Fruit fly (Drosophila melanogaster) whole organism, prepupa: ENCODE measurements around the gene CG7573.

Experiments used
- Blimp-1 ChIP-seq: fragments of 200-800 bp; sonication (Bioruptor generic); optimal IDR thresholded peaks from 3 replicates; lab custom pipeline; 2017; ENCODE audit warnings: missing biosample characterization, missing genetic modification characterization, mild to moderate bottlenecking, moderate library complexity, missing genetic modification reagents
- CG10669 ChIP-seq: fragments of 200-800 bp; sonication (Bioruptor generic); optimal IDR thresholded peaks from 3 replicates; lab custom pipeline; 2018; ENCODE audit warnings: missing biosample characterization, mild to moderate bottlenecking, missing genetic modification characterization, moderate library complexity
- CG11294 ChIP-seq: fragments of 200-800 bp; sonication (Bioruptor generic); IDR thresholded peaks from 2 replicates; pipeline ENCODE4 v1.3.6; 2022; ENCODE audit warnings: missing biosample characterization, missing genetic modification characterization
- CG15336 ChIP-seq: fragments of 200-800 bp; sonication (Bioruptor generic); IDR thresholded peaks from 2 replicates; pipeline ENCODE4 v1.3.6; 2022; ENCODE audit warnings: missing biosample characterization, missing genetic modification characterization
- CG16779 ChIP-seq: fragments of 200-800 bp; sonication (Bioruptor generic); optimal IDR thresholded peaks from 3 replicates; lab custom pipeline; 2017; ENCODE audit warnings: missing biosample characterization, mild to moderate bottlenecking, missing genetic modification characterization
- CG31627 ChIP-seq: fragments of 200-800 bp; sonication (Bioruptor generic); optimal IDR thresholded peaks from 3 replicates; lab custom pipeline; 2016; ENCODE audit warnings: missing biosample characterization, missing genetic modification characterization
- CG32006 ChIP-seq: fragments of 200-800 bp; sonication (Bioruptor generic); optimal IDR thresholded peaks from 3 replicates; lab custom pipeline; 2017; ENCODE audit warnings: missing biosample characterization, mild to moderate bottlenecking, missing genetic modification characterization
- CG3919 ChIP-seq: fragments of 200-800 bp; sonication (Bioruptor generic); optimal IDR thresholded peaks from 3 replicates; lab custom pipeline; 2016; ENCODE audit warnings: missing biosample characterization, missing genetic modification characterization
- CG4318 ChIP-seq: fragments of 200-800 bp; sonication (Bioruptor generic); optimal IDR thresholded peaks from 3 replicates; lab custom pipeline; 2017; ENCODE audit warnings: missing biosample characterization, mild to moderate bottlenecking, missing genetic modification characterization
- CG6163 ChIP-seq: fragments of 200-800 bp; sonication (Bioruptor generic); IDR thresholded peaks from 3 replicates; pipeline ENCODE4 v1.3.6; 2022; ENCODE audit warnings: missing biosample characterization, missing genetic modification characterization
- CG6276 ChIP-seq: fragments of 200-800 bp; sonication (Bioruptor generic); optimal IDR thresholded peaks from 2 replicates; lab custom pipeline; 2017; ENCODE audit warnings: missing biosample characterization, mild to moderate bottlenecking, missing genetic modification characterization
- CG6808 ChIP-seq: fragments of 200-800 bp; sonication (Bioruptor generic); optimal IDR thresholded peaks from 3 replicates; lab custom pipeline; 2017; ENCODE audit warnings: missing biosample characterization, missing genetic modification characterization, mild to moderate bottlenecking, moderate library complexity, missing genetic modification reagents
- CG6854 ChIP-seq: fragments of 200-800 bp; sonication (Bioruptor generic); optimal IDR thresholded peaks from 2 replicates; lab custom pipeline; 2017; ENCODE audit warnings: missing biosample characterization, mild to moderate bottlenecking, missing genetic modification characterization
- CG8319 ChIP-seq: fragments of 200-800 bp; sonication (Bioruptor generic); optimal IDR thresholded peaks from 3 replicates; lab custom pipeline; 2016; ENCODE audit warnings: missing biosample characterization, missing genetic modification characterization
- CG8632 ChIP-seq: fragments of 200-800 bp; sonication (Bioruptor generic); optimal IDR thresholded peaks from 3 replicates; lab custom pipeline; 2016; ENCODE audit warnings: missing biosample characterization, missing genetic modification characterization
- Eip78C ChIP-seq: fragments of 200-800 bp; sonication (Bioruptor generic); peaks from one replicate; lab custom pipeline; 2016; ENCODE audit warnings: missing biosample characterization, missing genetic modification characterization
- Ets21C ChIP-seq: fragments of 200-800 bp; sonication (Bioruptor generic); optimal IDR thresholded peaks from 3 replicates; lab custom pipeline; 2016; ENCODE audit warnings: missing biosample characterization, missing genetic modification characterization
- Ets96B ChIP-seq: fragments of 200-800 bp; optimal IDR thresholded peaks from 2 replicates; lab custom pipeline; 2019; ENCODE audit warnings: missing biosample characterization, mild to moderate bottlenecking, missing genetic modification characterization, moderate library complexity
- Gug ChIP-seq: fragments of 200-800 bp; sonication (Bioruptor generic); IDR thresholded peaks from 2 replicates; pipeline ENCODE4 v1.3.6; 2022; ENCODE audit warnings: missing biosample characterization, missing genetic modification characterization
- Hr38 ChIP-seq: sonication (Bioruptor generic); optimal IDR thresholded peaks from 2 replicates; lab custom pipeline; 2016; ENCODE audit warnings: missing biosample characterization, missing genetic modification characterization
- Hr39 ChIP-seq: fragments of 200-800 bp; sonication (Bioruptor generic); optimal IDR thresholded peaks from 2 replicates; lab custom pipeline; 2016; ENCODE audit warnings: missing biosample characterization, missing genetic modification characterization
- Lpt ChIP-seq: fragments of 200-800 bp; sonication (Bioruptor generic); optimal IDR thresholded peaks from 3 replicates; lab custom pipeline; 2016; ENCODE audit warnings: missing biosample characterization, missing genetic modification characterization
- Met ChIP-seq: fragments of 200-800 bp; sonication (Bioruptor generic); optimal IDR thresholded peaks from 3 replicates; lab custom pipeline; 2016; ENCODE audit warnings: missing biosample characterization, missing genetic modification characterization
- OdsH ChIP-seq: fragments of 200-800 bp; sonication (Bioruptor generic); optimal IDR thresholded peaks from 3 replicates; lab custom pipeline; 2016; ENCODE audit warnings: missing biosample characterization, missing genetic modification characterization
- Smox ChIP-seq: fragments of 200-800 bp; sonication (Bioruptor generic); optimal IDR thresholded peaks from 3 replicates; lab custom pipeline; 2016; ENCODE audit warnings: missing biosample characterization, missing genetic modification characterization
- Sox102F ChIP-seq: fragments of 200-800 bp; sonication (Bioruptor generic); optimal IDR thresholded peaks from 2 replicates; lab custom pipeline; 2016; ENCODE audit warnings: missing biosample characterization, mild to moderate bottlenecking, missing genetic modification characterization
- Sox14 ChIP-seq: fragments of 200-800 bp; sonication (Bioruptor generic); optimal IDR thresholded peaks from 3 replicates; lab custom pipeline; 2016; ENCODE audit warnings: missing biosample characterization, missing genetic modification characterization
- Sox15 ChIP-seq: fragments of 200-800 bp; sonication (Bioruptor generic); optimal IDR thresholded peaks from 3 replicates; lab custom pipeline; 2016; ENCODE audit warnings: missing biosample characterization, missing genetic modification characterization
- achi ChIP-seq: fragments of 200-800 bp; sonication (Bioruptor generic); optimal IDR thresholded peaks from 3 replicates; lab custom pipeline; 2016; ENCODE audit warnings: missing biosample characterization, missing genetic modification characterization
- acj6 ChIP-seq: fragments of 200-800 bp; sonication (Bioruptor generic); optimal IDR thresholded peaks from 3 replicates; lab custom pipeline; 2016; ENCODE audit warnings: missing biosample characterization, missing genetic modification characterization
- dac ChIP-seq: fragments of 200-800 bp; sonication (Bioruptor generic); optimal IDR thresholded peaks from 2 replicates; lab custom pipeline; 2017; ENCODE audit warnings: missing biosample characterization, mild to moderate bottlenecking, missing genetic modification characterization
- dsx ChIP-seq: fragments of 200-800 bp; optimal IDR thresholded peaks from 3 replicates; lab custom pipeline; 2019; ENCODE audit warnings: missing biosample characterization, mild to moderate bottlenecking, missing genetic modification characterization, moderate library complexity; ENCODE audit not compliant: poor library complexity, severe bottlenecking
- eg ChIP-seq: fragments of 200-800 bp; sonication (Bioruptor generic); IDR thresholded peaks from 3 replicates; pipeline ENCODE4 v1.3.6; 2022; ENCODE audit warnings: missing biosample characterization, missing genetic modification characterization
- esn ChIP-seq: fragments of 200-800 bp; sonication (Bioruptor generic); optimal IDR thresholded peaks from 2 replicates; lab custom pipeline; 2016; ENCODE audit warnings: missing biosample characterization, mild to moderate bottlenecking, missing genetic modification characterization, moderate library complexity
- pdm3 ChIP-seq: fragments of 200-800 bp; sonication (Bioruptor generic); optimal IDR thresholded peaks from 3 replicates; lab custom pipeline; 2016; ENCODE audit warnings: missing biosample characterization, missing genetic modification characterization
- ss ChIP-seq, 2 experiments: fragments of 200-800 bp; sonication (Bioruptor generic); optimal IDR thresholded peaks; 2 replicates in 1 of 2; 3 replicates in 1 of 2; lab custom pipeline; 2017 to 2018; ENCODE audit warnings: mild to moderate bottlenecking in 2 of 2, missing biosample characterization in 2 of 2, missing genetic modification characterization in 2 of 2, moderate library complexity in 1 of 2
- svp ChIP-seq: fragments of 200-800 bp; sonication (Bioruptor generic); peaks from one replicate; lab custom pipeline; 2016; ENCODE audit warnings: missing biosample characterization, missing genetic modification characterization
- topi ChIP-seq: fragments of 200-800 bp; sonication (Bioruptor generic); optimal IDR thresholded peaks from 3 replicates; lab custom pipeline; 2016; ENCODE audit warnings: missing biosample characterization, missing genetic modification characterization
- vri ChIP-seq: fragments of 200-800 bp; sonication (Bioruptor generic); optimal IDR thresholded peaks from 3 replicates; lab custom pipeline; 2016; ENCODE audit warnings: missing biosample characterization, mild to moderate bottlenecking, missing genetic modification characterization

The CG7573 gene

dm6 chr3L:11298371-11299070, 13.0 kb upstream of the CG7573 start (continued):
- peak; percentile 12 for TF ChIP-seq dsx (GFP tag; lab: Kevin White, UChicago)
- TF ChIP-seq CG4318 = peak; percentile 42
- peak; percentile 21 for TF ChIP-seq pdm3
- peak; percentile 66 for TF ChIP-seq CG8319 (GFP tag; lab: Kevin White, UChicago)
- peak; percentile 8 for TF ChIP-seq CG31627 (GFP tag; lab: Kevin White, UChicago)
- TF ChIP-seq vri (GFP tag; lab: Kevin White, UChicago) = no peak
- TF ChIP-seq CG6808 (GFP tag; lab: Kevin White, UChicago) = peak; percentile 89
- TF ChIP-seq CG32006 (GFP tag; lab: Kevin White, UChicago) = peak; percentile 65
- TF ChIP-seq Blimp-1 = peak; percentile 81
- no peak for TF ChIP-seq CG6854
- no peak for TF ChIP-seq Hr38 (GFP tag; lab: Kevin White, UChicago)
- peak; percentile 4 for TF ChIP-seq Hr39 (GFP tag; lab: Kevin White, UChicago)
- peak; percentile 71 for TF ChIP-seq svp (GFP tag; lab: Kevin White, UChicago)
- no peak for TF ChIP-seq CG6163 (GFP tag; lab: Robert Waterston, UW)
- TF ChIP-seq esn = peak; percentile 65
- TF ChIP-seq Lpt (GFP tag; lab: Kevin White, UChicago) = peak; percentile 50
- peak; percentile 51 for TF ChIP-seq acj6 (GFP tag; lab: Kevin White, UChicago)
- TF ChIP-seq CG16779 = no peak
- TF ChIP-seq Smox = peak; percentile 23
- peak; percentile 67 for TF ChIP-seq Ets96B (tag; lab: Kevin White, UChicago)
- no peak for TF ChIP-seq dac (GFP tag; lab: Kevin White, UChicago)
- TF ChIP-seq CG3919 (GFP tag; lab: Kevin White, UChicago) = peak; percentile 80
- TF ChIP-seq CG8632 (GFP tag; lab: Kevin White, UChicago) = peak; percentile 44
- peak; percentile 19 for TF ChIP-seq Ets21C (GFP tag; lab: Kevin White, UChicago)

- peak; percentile 53; the same call in 2 of the 3 replicates for TF ChIP-seq CG6163 (GFP tag; lab: Robert Waterston, UW)
- no peak for TF ChIP-seq Lpt (GFP tag; lab: Kevin White, UChicago)
- peak; percentile 3 for TF ChIP-seq CG32006 (GFP tag; lab: Kevin White, UChicago)
- no peak for TF ChIP-seq dsx (GFP tag; lab: Kevin White, UChicago)
- TF ChIP-seq Gug (GFP tag; lab: Robert Waterston, UW) = peak; percentile 27; the same call in 1 of the 2 replicates
- no peak for TF ChIP-seq Hr38 (GFP tag; lab: Kevin White, UChicago)
- 0 out of 3 replicates have a peak, but pooled peaks have one; percentile 14 for TF ChIP-seq eg (GFP tag; lab: Robert Waterston, UW)
- TF ChIP-seq Sox102F = no peak
- TF ChIP-seq Sox15 (GFP tag; lab: Kevin White, UChicago) = no peak
- TF ChIP-seq Blimp-1 = peak; percentile 5
- no peak for TF ChIP-seq CG3919 (GFP tag; lab: Kevin White, UChicago)
- TF ChIP-seq CG6276 (GFP tag; lab: Kevin White, UChicago) = peak; percentile 39
- no peak for TF ChIP-seq Sox14 (GFP tag; lab: Kevin White, UChicago)
Observed at dm6 chr3L:11299216-11299615, 12.3 kb upstream of the CG7573 start.

- TF ChIP-seq CG10669 = no peak
- peak; percentile 65 for TF ChIP-seq svp (GFP tag; lab: Kevin White, UChicago)
- no peak for TF ChIP-seq dsx (GFP tag; lab: Kevin White, UChicago)
- TF ChIP-seq Eip78C (GFP tag; lab: Kevin White, UChicago) = peak; percentile 23
- no peak for TF ChIP-seq eg (GFP tag; lab: Robert Waterston, UW)
Observed at dm6 chr3L:11302906-11303305, 8.6 kb upstream of the CG7573 start.

DNA sequence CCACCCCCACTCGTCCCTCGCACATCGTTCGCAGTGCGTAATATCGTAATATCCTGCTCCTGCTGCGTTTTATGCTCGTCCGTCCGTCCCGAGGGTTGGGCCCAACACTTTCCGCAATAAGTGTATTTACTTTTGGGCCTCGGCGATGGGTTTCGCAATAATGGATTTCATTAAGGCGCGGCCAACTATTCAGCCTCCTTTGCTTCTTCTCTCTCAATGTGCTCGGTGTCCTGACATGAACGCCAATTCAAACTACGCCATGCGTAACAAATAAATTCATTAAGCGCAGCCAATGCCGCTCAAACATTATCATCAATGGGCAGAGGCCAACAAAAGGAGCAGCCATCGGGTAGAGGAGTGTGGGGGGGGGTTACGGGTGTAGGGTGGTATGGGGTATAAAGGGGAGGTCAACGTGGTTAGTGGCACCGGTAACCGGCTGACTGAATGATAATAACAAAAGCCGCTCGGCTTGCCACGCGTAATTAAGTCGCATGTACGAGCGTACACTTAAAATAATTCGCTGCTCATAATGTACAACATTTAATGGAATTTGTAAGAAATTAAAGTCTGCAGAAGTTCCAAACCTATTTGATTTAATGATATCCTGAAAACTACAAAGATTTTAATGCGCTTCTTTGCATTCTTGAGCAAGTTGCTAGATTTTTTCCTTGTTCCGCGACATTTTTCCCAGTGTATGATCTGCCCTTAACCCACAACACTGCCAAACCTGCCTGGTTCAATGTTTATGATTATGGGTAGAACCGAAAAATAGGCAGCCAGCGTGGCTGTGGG, 7.9 kb upstream of the CG7573 start:
- TF ChIP-seq CG31627 (GFP tag; lab: Kevin White, UChicago) (peak; percentile 36), topi (peak; percentile 27), Hr39 (GFP tag; lab: Kevin White, UChicago) (peak; percentile 46), dac (GFP tag; lab: Kevin White, UChicago) (no peak), Smox (peak; percentile 21), CG15336 (no peak), pdm3 (peak; percentile 24), achi (GFP tag; lab: Kevin White, UChicago) (peak; percentile 18), CG32006 (GFP tag; lab: Kevin White, UChicago) (peak; percentile 22), CG8632 (GFP tag; lab: Kevin White, UChicago) (peak; percentile 0), CG6163 (GFP tag; lab: Robert Waterston, UW) (no peak), CG6276 (GFP tag; lab: Kevin White, UChicago) (no peak), Met (GFP tag; lab: Kevin White, UChicago) (peak; percentile 14), ss (GFP tag; optimal IDR thresholded peaks at IDR 0.05; lab: Kevin White, UChicago) (no peak), CG3919 (GFP tag; lab: Kevin White, UChicago) (peak; percentile 26), CG11294 (GFP tag; lab: Robert Waterston, UW) (no peak), esn (peak; percentile 18), CG10669 (peak; percentile 20), CG6854 (peak; percentile 30), OdsH (GFP tag; lab: Kevin White, UChicago) (no peak), CG16779 (no peak), CG8319 (GFP tag; lab: Kevin White, UChicago) (no peak), Sox14 (GFP tag; lab: Kevin White, UChicago) (no peak)
